Worm (Caenorhabditis elegans): ENCODE results near the gene D2007.1.

The D2007.1 gene

DNA sequence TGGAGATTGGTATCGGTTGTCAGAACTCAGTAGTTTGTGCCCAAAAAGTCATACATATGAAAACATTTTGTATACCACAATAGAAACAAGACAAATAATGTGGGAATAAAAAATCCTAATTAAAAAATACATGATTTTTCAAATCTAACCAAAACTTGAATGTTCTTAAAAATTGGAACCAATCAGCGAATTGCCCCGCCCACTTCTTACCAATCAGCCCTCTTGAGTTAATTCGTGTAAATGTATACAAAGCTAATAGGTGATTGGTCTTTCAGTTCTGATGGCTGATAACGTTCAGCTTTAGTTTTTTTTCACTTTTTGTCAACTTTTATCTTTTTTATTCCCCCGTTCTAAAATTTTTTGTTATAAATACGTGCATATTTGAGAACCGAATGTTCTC lies 20.0 kb downstream of the D2007.1 start:
- TF ChIP-seq M03D4.4 (tag; optimal IDR thresholded peaks at IDR 0.05) (no peak), ham-2 (GFP tag; optimal IDR thresholded peaks at IDR 0.05) (no peak), mab-5 (tag; optimal IDR thresholded peaks at IDR 0.05) (no peak), tbx-8 (GFP tag; optimal IDR thresholded peaks at IDR 0.05) (no peak), nhr-12 (tag; optimal IDR thresholded peaks at IDR 0.05) (no peak)

DNA sequence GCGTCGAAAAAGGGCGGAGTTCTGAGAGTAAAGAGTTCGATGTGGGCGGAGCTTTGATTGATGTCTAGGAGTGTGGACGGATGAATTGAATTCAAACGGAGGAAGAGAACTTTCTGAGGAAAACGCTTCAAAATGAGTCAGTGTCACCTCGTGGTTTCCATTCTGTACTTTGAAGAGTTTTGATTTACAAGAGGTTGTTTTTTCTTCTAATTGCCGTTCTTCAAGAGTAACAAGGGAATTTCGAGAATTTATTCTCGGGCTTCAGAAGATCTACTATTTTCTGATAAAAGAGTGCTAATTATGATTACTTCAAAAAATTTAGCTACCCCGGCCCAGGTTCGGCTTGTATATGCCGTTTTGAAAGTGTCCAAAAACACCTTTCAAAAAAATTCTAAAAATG lies 21.0 kb downstream of the D2007.1 start, which contains the start of gene C50C3.12:
Gene C50C3.12 (plus strand): TSS at position 301 of the 400 bp plus-strand sequence.
- TF ChIP-seq pha-4 (tag; optimal IDR thresholded peaks at IDR 0.05): no peak
- TF ChIP-seq tbx-8 (GFP tag; optimal IDR thresholded peaks at IDR 0.05): no peak
- no peak for TF ChIP-seq lsy-2 (tag; optimal IDR thresholded peaks at IDR 0.05)
- no peak for TF ChIP-seq sem-2 (GFP tag; optimal IDR thresholded peaks at IDR 0.05)
- no peak for TF ChIP-seq mls-2 (tag; optimal IDR thresholded peaks at IDR 0.05)
- TF ChIP-seq elt-3 (tag; optimal IDR thresholded peaks at IDR 0.05): no peak
- no peak for TF ChIP-seq unc-62 (GFP tag; optimal IDR thresholded peaks at IDR 0.05)
- no peak for TF ChIP-seq lin-13 (tag; optimal IDR thresholded peaks at IDR 0.05)
- no peak for TF ChIP-seq ceh-39 (tag; optimal IDR thresholded peaks at IDR 0.05)
- no peak for TF ChIP-seq nhr-12 (tag; optimal IDR thresholded peaks at IDR 0.05)
- no peak for TF ChIP-seq bed-3 (GFP tag; optimal IDR thresholded peaks at IDR 0.05)
- no peak for TF ChIP-seq blmp-1 (tag; optimal IDR thresholded peaks at IDR 0.05)
- no peak for TF ChIP-seq mep-1 (tag; optimal IDR thresholded peaks at IDR 0.05)
- no peak for TF ChIP-seq unc-39 (tag; optimal IDR thresholded peaks at IDR 0.05)
- TF ChIP-seq lin-32 (GFP tag; optimal IDR thresholded peaks at IDR 0.05): no peak
- no peak for TF ChIP-seq nhr-237 (tag; optimal IDR thresholded peaks at IDR 0.05)
- no peak for TF ChIP-seq mab-5 (tag; optimal IDR thresholded peaks at IDR 0.05)
- TF ChIP-seq ztf-11 (tag; optimal IDR thresholded peaks at IDR 0.05): no peak

DNA sequence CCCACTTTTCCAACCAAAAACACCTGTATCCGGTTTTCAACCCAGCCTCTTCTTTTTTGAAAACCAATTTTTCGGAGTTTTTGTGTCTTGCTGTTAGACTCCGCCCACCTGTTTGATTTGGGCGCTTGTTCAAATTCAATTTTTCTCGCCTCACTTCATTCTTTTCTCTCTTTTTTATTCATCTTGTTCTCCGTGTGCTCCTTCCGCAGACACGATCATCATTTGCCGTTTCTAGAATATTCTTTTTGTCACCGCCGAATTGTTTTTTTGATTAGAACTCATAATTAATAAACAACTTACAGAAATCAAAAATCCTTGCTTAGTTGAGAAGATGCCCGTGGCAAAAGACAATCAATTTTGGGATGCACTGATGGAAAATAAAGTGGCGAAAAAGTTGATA lies 23.7 kb downstream of the D2007.1 start, which contains the start of gene C50C3.5:
Gene C50C3.5 (plus strand): TSS at position 301 of the 400 bp plus-strand sequence.
- no peak for TF ChIP-seq drap-1 (GFP tag; optimal IDR thresholded peaks at IDR 0.05)
- TF ChIP-seq M03D4.4 (tag; optimal IDR thresholded peaks at IDR 0.05): no peak
- no peak for TF ChIP-seq lin-13 (tag; optimal IDR thresholded peaks at IDR 0.05)
- no peak for TF ChIP-seq mls-2 (tag; optimal IDR thresholded peaks at IDR 0.05)
- TF ChIP-seq snpc-4 (tag; optimal IDR thresholded peaks at IDR 0.05): no peak
- TF ChIP-seq elt-3 (tag; optimal IDR thresholded peaks at IDR 0.05): no peak
- TF ChIP-seq ceh-39 (tag; optimal IDR thresholded peaks at IDR 0.05): no peak
- TF ChIP-seq nhr-237 (tag; optimal IDR thresholded peaks at IDR 0.05): no peak
- TF ChIP-seq tbx-8 (GFP tag; optimal IDR thresholded peaks at IDR 0.05): no peak
- no peak for TF ChIP-seq flh-1 (GFP tag; optimal IDR thresholded peaks at IDR 0.05)
- no peak for TF ChIP-seq zip-8 (tag; optimal IDR thresholded peaks at IDR 0.05)
- no peak for TF ChIP-seq unc-39 (tag; optimal IDR thresholded peaks at IDR 0.05)
- no peak for TF ChIP-seq pha-4 (tag; optimal IDR thresholded peaks at IDR 0.05)
- no peak for TF ChIP-seq unc-62 (GFP tag; optimal IDR thresholded peaks at IDR 0.05)
- TF ChIP-seq nhr-76 (tag; optimal IDR thresholded peaks at IDR 0.05): no peak
- TF ChIP-seq nhr-28 (tag; optimal IDR thresholded peaks at IDR 0.05): no peak
- no peak for TF ChIP-seq bed-3 (GFP tag; optimal IDR thresholded peaks at IDR 0.05)
- TF ChIP-seq ceh-43 (GFP tag; optimal IDR thresholded peaks at IDR 0.05): no peak
- no peak for TF ChIP-seq nhr-12 (tag; optimal IDR thresholded peaks at IDR 0.05)

- no peak for TF ChIP-seq ztf-11 (tag; optimal IDR thresholded peaks at IDR 0.05)
- no peak for TF ChIP-seq zip-8 (tag; optimal IDR thresholded peaks at IDR 0.05)
- no peak for TF ChIP-seq blmp-1 (tag; optimal IDR thresholded peaks at IDR 0.05)
- no peak for TF ChIP-seq ces-1 (GFP tag; optimal IDR thresholded peaks at IDR 0.05)
- TF ChIP-seq M03D4.4 (tag; optimal IDR thresholded peaks at IDR 0.05): no peak
- TF ChIP-seq sem-2 (GFP tag; optimal IDR thresholded peaks at IDR 0.05): no peak
- no peak for TF ChIP-seq sptf-1 (tag; optimal IDR thresholded peaks at IDR 0.05)
- TF ChIP-seq unc-62 (GFP tag; optimal IDR thresholded peaks at IDR 0.05): no peak
- no peak for TF ChIP-seq elt-3 (tag; optimal IDR thresholded peaks at IDR 0.05)
- TF ChIP-seq hlh-1 (tag; optimal IDR thresholded peaks at IDR 0.05): no peak
- TF ChIP-seq nhr-28 (tag; optimal IDR thresholded peaks at IDR 0.05): no peak
- no peak for TF ChIP-seq flh-1 (GFP tag; optimal IDR thresholded peaks at IDR 0.05)
- no peak for TF ChIP-seq ham-2 (GFP tag; optimal IDR thresholded peaks at IDR 0.05)
- no peak for TF ChIP-seq nhr-237 (tag; optimal IDR thresholded peaks at IDR 0.05)
- TF ChIP-seq lin-32 (GFP tag; optimal IDR thresholded peaks at IDR 0.05): no peak
- TF ChIP-seq lsy-2 (tag; optimal IDR thresholded peaks at IDR 0.05): no peak
- no peak for TF ChIP-seq nhr-2 (tag; optimal IDR thresholded peaks at IDR 0.05)
- no peak for TF ChIP-seq nhr-12 (tag; optimal IDR thresholded peaks at IDR 0.05)
- no peak for TF ChIP-seq mep-1 (tag; optimal IDR thresholded peaks at IDR 0.05)
Observed at ce11 chrIII:8181581-8181980, 26.3 kb downstream of the D2007.1 start, which contains the start of gene spc-2. Gene spc-2 (plus strand): TSS chrIII:8181881.

ce11 chrIII:8182573-8182972 lies 27.3 kb downstream of the D2007.1 start:
- TF ChIP-seq elt-1 (tag; optimal IDR thresholded peaks at IDR 0.05; ENCODE audit: borderline replicate concordance, insufficient read depth) (no peak), ham-2 (GFP tag; optimal IDR thresholded peaks at IDR 0.05) (no peak), mab-5 (tag; optimal IDR thresholded peaks at IDR 0.05) (no peak), elt-3 (tag; optimal IDR thresholded peaks at IDR 0.05) (no peak), lsy-2 (tag; optimal IDR thresholded peaks at IDR 0.05) (no peak), zip-8 (tag; optimal IDR thresholded peaks at IDR 0.05) (no peak), nhr-76 (tag; optimal IDR thresholded peaks at IDR 0.05) (no peak), lin-32 (GFP tag; optimal IDR thresholded peaks at IDR 0.05) (no peak)
